Fruit fly (Drosophila melanogaster) whole organism, embryonic: ENCODE measurements around the gene Apoltp.

Experiments used
- ATbp ChIP-seq: fragments of 200-800 bp; sonication (Bioruptor generic); optimal IDR thresholded peaks from 2 replicates; lab custom pipeline; 2017; ENCODE audit warnings: missing biosample characterization, mild to moderate bottlenecking, missing genetic modification characterization, missing genetic modification reagents
- Atf6 ChIP-seq: fragments of 200-800 bp; sonication (Bioruptor generic); IDR thresholded peaks from 2 replicates; pipeline ENCODE4 v1.3.6; 2022; ENCODE audit warnings: missing biosample characterization, missing genetic modification characterization
- CG10267 ChIP-seq: fragments of 200-800 bp; sonication (Bioruptor generic); optimal IDR thresholded peaks from 2 replicates; lab custom pipeline; 2018; ENCODE audit warnings: missing biosample characterization, mild to moderate bottlenecking, missing genetic modification characterization, moderate library complexity
- CG10462 ChIP-seq: fragments of 200-800 bp; sonication (Bioruptor generic); optimal IDR thresholded peaks from 2 replicates; lab custom pipeline; 2016; ENCODE audit warnings: missing biosample characterization, missing genetic modification characterization
- CG11504 ChIP-seq: fragments of 200-800 bp; sonication (Bioruptor generic); optimal IDR thresholded peaks from 3 replicates; lab custom pipeline; 2019; ENCODE audit warnings: missing biosample characterization, mild to moderate bottlenecking, missing genetic modification characterization, moderate library complexity
- CG12299 ChIP-seq: fragments of 200-800 bp; sonication (Bioruptor generic); optimal IDR thresholded peaks from 2 replicates; lab custom pipeline; 2018; ENCODE audit warnings: missing biosample characterization, mild to moderate bottlenecking, missing genetic modification characterization
- CG13296 ChIP-seq: fragments of 200-800 bp; sonication (Bioruptor generic); optimal IDR thresholded peaks from 3 replicates; lab custom pipeline; 2018; ENCODE audit warnings: missing biosample characterization, mild to moderate bottlenecking, missing genetic modification characterization
- CG1603 ChIP-seq: fragments of 200-800 bp; sonication (Bioruptor generic); optimal IDR thresholded peaks from 2 replicates; lab custom pipeline; 2019; ENCODE audit warnings: missing biosample characterization, mild to moderate bottlenecking, missing genetic modification characterization, moderate library complexity
- CG17361 ChIP-seq: fragments of 200-800 bp; sonication (Bioruptor generic); IDR thresholded peaks from 3 replicates; pipeline ENCODE4 v1.3.6; 2022; ENCODE audit warnings: missing biosample characterization, missing genetic modification characterization
- CG17612 ChIP-seq: fragments of 200-800 bp; sonication (Bioruptor generic); IDR thresholded peaks from 2 replicates; pipeline ENCODE4 v1.3.6; 2022; ENCODE audit warnings: missing biosample characterization, missing genetic modification characterization
- CG17912 ChIP-seq: fragments of 200-800 bp; sonication (Bioruptor generic); optimal IDR thresholded peaks from 2 replicates; lab custom pipeline; 2018; ENCODE audit warnings: missing biosample characterization, mild to moderate bottlenecking, missing genetic modification characterization
- CG2129 ChIP-seq: fragments of 200-800 bp; sonication (Bioruptor generic); IDR thresholded peaks from 2 replicates; pipeline ENCODE4 v1.3.6; 2022; ENCODE audit warnings: missing biosample characterization, missing genetic modification characterization; ENCODE audit not compliant: partially characterized antibody
- CG2202 ChIP-seq: fragments of 200-800 bp; sonication (Bioruptor generic); optimal IDR thresholded peaks from 2 replicates; lab custom pipeline; 2018; ENCODE audit warnings: missing biosample characterization, mild to moderate bottlenecking, missing genetic modification characterization
- CG2678 ChIP-seq: fragments of 200-800 bp; sonication (Bioruptor generic); optimal IDR thresholded peaks from 3 replicates; lab custom pipeline; 2019; ENCODE audit warnings: missing biosample characterization, mild to moderate bottlenecking, missing genetic modification characterization, moderate library complexity
- CG2889 ChIP-seq: fragments of 200-800 bp; sonication (Bioruptor generic); IDR thresholded peaks from 3 replicates; pipeline ENCODE4 v1.3.6; 2022; ENCODE audit warnings: missing biosample characterization, missing genetic modification characterization
- CG32772 ChIP-seq: fragments of 200-800 bp; sonication (Bioruptor generic); IDR thresholded peaks from 2 replicates; pipeline ENCODE4 v1.3.6; 2022; ENCODE audit warnings: missing biosample characterization, missing genetic modification characterization
- CG4328 ChIP-seq: fragments of 200-800 bp; sonication (Bioruptor generic); optimal IDR thresholded peaks from 3 replicates; lab custom pipeline; 2017; ENCODE audit warnings: missing biosample characterization, missing genetic modification reagents, missing genetic modification characterization
- CG4404 ChIP-seq: fragments of 200-800 bp; sonication (Bioruptor generic); IDR thresholded peaks from 2 replicates; pipeline ENCODE4 v1.3.6; 2022; ENCODE audit warnings: missing biosample characterization, missing genetic modification characterization
- CG5245 ChIP-seq: fragments of 200-800 bp; sonication (Bioruptor generic); optimal IDR thresholded peaks from 3 replicates; lab custom pipeline; 2016; ENCODE audit warnings: missing biosample characterization, missing genetic modification characterization
- CG6689 ChIP-seq: fragments of 200-800 bp; sonication (Bioruptor generic); IDR thresholded peaks from 2 replicates; pipeline ENCODE4 v1.3.6; 2022; ENCODE audit warnings: missing biosample characterization, missing genetic modification characterization
- CG7839 ChIP-seq: fragments of 200-800 bp; sonication (Bioruptor generic); optimal IDR thresholded peaks from 3 replicates; lab custom pipeline; 2018; ENCODE audit warnings: missing biosample characterization, mild to moderate bottlenecking, missing genetic modification characterization, moderate library complexity
- CG8388 ChIP-seq: fragments of 200-800 bp; sonication (Bioruptor generic); optimal IDR thresholded peaks from 2 replicates; lab custom pipeline; 2019; ENCODE audit warnings: missing biosample characterization, mild to moderate bottlenecking, missing genetic modification characterization, moderate library complexity
- CG9727 ChIP-seq: fragments of 200-800 bp; sonication (Bioruptor generic); optimal IDR thresholded peaks from 3 replicates; lab custom pipeline; 2017; ENCODE audit warnings: missing biosample characterization, mild to moderate bottlenecking, missing genetic modification characterization
- Dbx ChIP-seq: fragments of 200-800 bp; sonication (Bioruptor generic); IDR thresholded peaks from 3 replicates; pipeline ENCODE4 v1.3.6; 2022; ENCODE audit warnings: missing biosample characterization, missing genetic modification characterization
- Deaf1 ChIP-seq: fragments of 200-800 bp; optimal IDR thresholded peaks from 3 replicates; lab custom pipeline; 2019; ENCODE audit warnings: missing biosample characterization, mild to moderate bottlenecking, missing genetic modification characterization, moderate library complexity
- E2f1 ChIP-seq: fragments of 200-800 bp; sonication (Bioruptor generic); IDR thresholded peaks from 2 replicates; pipeline ENCODE4 v1.3.6; 2022; ENCODE audit warnings: missing biosample characterization, missing genetic modification characterization
- H2.0 ChIP-seq: fragments of 200-800 bp; sonication (Bioruptor generic); IDR thresholded peaks from 2 replicates; pipeline ENCODE4 v1.3.6; 2022; ENCODE audit warnings: missing biosample characterization, missing genetic modification characterization
- HLHmδ ChIP-seq: fragments of 200-800 bp; sonication (Bioruptor generic); optimal IDR thresholded peaks from 2 replicates; lab custom pipeline; 2018; ENCODE audit warnings: missing biosample characterization, mild to moderate bottlenecking, missing genetic modification characterization, moderate library complexity
- MESR4 ChIP-seq: fragments of 200-800 bp; sonication (Bioruptor generic); optimal IDR thresholded peaks from 2 replicates; lab custom pipeline; 2018; ENCODE audit warnings: missing biosample characterization, mild to moderate bottlenecking, missing genetic modification characterization, moderate library complexity
- Myb ChIP-seq: fragments of 200-800 bp; sonication (Bioruptor generic); optimal IDR thresholded peaks from 2 replicates; lab custom pipeline; 2016; ENCODE audit warnings: missing biosample characterization, missing genetic modification characterization
- NC2β ChIP-seq: fragments of 200-800 bp; sonication (Bioruptor generic); optimal IDR thresholded peaks from 2 replicates; lab custom pipeline; 2016; ENCODE audit warnings: missing biosample characterization, missing genetic modification characterization
- Neu2 ChIP-seq: fragments of 200-800 bp; sonication (Bioruptor generic); optimal IDR thresholded peaks from 3 replicates; lab custom pipeline; 2016; ENCODE audit warnings: missing biosample characterization, missing genetic modification characterization, borderline replicate concordance
- Nf-YB ChIP-seq: fragments of 200-800 bp; sonication (Bioruptor generic); optimal IDR thresholded peaks from 3 replicates; lab custom pipeline; 2019; ENCODE audit warnings: missing biosample characterization, mild to moderate bottlenecking, missing genetic modification characterization, moderate library complexity
- Ssrp ChIP-seq: fragments of 200-800 bp; sonication (Bioruptor generic); optimal IDR thresholded peaks from 2 replicates; lab custom pipeline; 2018; ENCODE audit warnings: missing biosample characterization, mild to moderate bottlenecking, missing genetic modification characterization, moderate library complexity
- chinmo ChIP-seq: fragments of 200-800 bp; sonication (Bioruptor generic); IDR thresholded peaks from 4 replicates; pipeline ENCODE4 v1.3.6; 2022; ENCODE audit warnings: missing biosample characterization, missing genetic modification characterization; ENCODE audit not compliant: partially characterized antibody
- crol ChIP-seq: fragments of 200-800 bp; sonication (Bioruptor generic); IDR thresholded peaks from 2 replicates; pipeline ENCODE4 v1.3.6; 2022; ENCODE audit warnings: missing biosample characterization, missing genetic modification characterization
- ewg ChIP-seq: fragments of 200-800 bp; sonication (Bioruptor generic); optimal IDR thresholded peaks from 3 replicates; lab custom pipeline; 2017; ENCODE audit warnings: mild to moderate bottlenecking, missing biosample characterization, missing genetic modification reagents, missing genetic modification characterization
- nmo ChIP-seq: fragments of 200-800 bp; sonication (Bioruptor generic); optimal IDR thresholded peaks from 2 replicates; lab custom pipeline; 2018; ENCODE audit warnings: missing biosample characterization, mild to moderate bottlenecking, missing genetic modification characterization, moderate library complexity
- odd ChIP-seq: fragments of 200-800 bp; sonication (Bioruptor generic); optimal IDR thresholded peaks from 2 replicates; lab custom pipeline; 2017; ENCODE audit warnings: missing biosample characterization, mild to moderate bottlenecking, missing genetic modification characterization
- pan ChIP-seq, 4 experiments: fragments of >200 bp in 3 of 4; fragments of 200-800 bp in 1 of 4; sonication (Bioruptor generic) in 1 of 4; optimal IDR thresholded peaks in 3 of 4; IDR thresholded peaks in 1 of 4; 2 replicates each; pipeline versions ENCODE4 v1.3.6 to Lab custom; 2017 to 2022; ENCODE audit warnings: missing biosample characterization in 2 of 4, missing genetic modification characterization in 2 of 4, mixed read lengths in 1 of 4
- ro ChIP-seq: fragments of 200-800 bp; sonication (Bioruptor generic); IDR thresholded peaks from 2 replicates; pipeline ENCODE4 v1.3.6; 2022; ENCODE audit warnings: missing biosample characterization, missing genetic modification characterization
- row ChIP-seq: fragments of 200-800 bp; sonication (Bioruptor generic); IDR thresholded peaks from 3 replicates; pipeline ENCODE4 v1.3.6; 2022; ENCODE audit warnings: missing biosample characterization, missing genetic modification characterization
- sens ChIP-seq: fragments of 200-800 bp; sonication (Bioruptor generic); peaks from one replicate; lab custom pipeline; 2016; ENCODE audit warnings: missing biosample characterization, missing genetic modification characterization
- slbo ChIP-seq: fragments of 200-800 bp; sonication (Bioruptor generic); IDR thresholded peaks from 2 replicates; pipeline ENCODE4 v1.3.6; 2022; ENCODE audit warnings: missing biosample characterization, missing genetic modification characterization
- ssp ChIP-seq: fragments of 200-800 bp; sonication (Bioruptor generic); IDR thresholded peaks from 2 replicates; pipeline ENCODE4 v1.3.6; 2022; ENCODE audit warnings: missing biosample characterization, missing genetic modification characterization
- tap ChIP-seq: fragments of 200-800 bp; optimal IDR thresholded peaks from 3 replicates; lab custom pipeline; 2019; ENCODE audit warnings: missing biosample characterization, mild to moderate bottlenecking, missing genetic modification characterization, moderate library complexity
- ttk ChIP-seq: fragments of 200-800 bp; sonication (Bioruptor generic); IDR thresholded peaks from 2 replicates; pipeline ENCODE4 v2.1.2; 2022; ENCODE audit warnings: missing biosample characterization, missing genetic modification characterization
- wek ChIP-seq: fragments of 200-800 bp; sonication (Bioruptor generic); optimal IDR thresholded peaks from 3 replicates; lab custom pipeline; 2018; ENCODE audit warnings: missing biosample characterization, mild to moderate bottlenecking, missing genetic modification characterization, moderate library complexity
- zen2 ChIP-seq: fragments of 200-800 bp; sonication (Bioruptor generic); IDR thresholded peaks from 3 replicates; pipeline ENCODE4 v1.3.6; 2022; ENCODE audit warnings: missing biosample characterization, missing genetic modification characterization; ENCODE audit not compliant: partially characterized antibody

Apoltp gene

DNA sequence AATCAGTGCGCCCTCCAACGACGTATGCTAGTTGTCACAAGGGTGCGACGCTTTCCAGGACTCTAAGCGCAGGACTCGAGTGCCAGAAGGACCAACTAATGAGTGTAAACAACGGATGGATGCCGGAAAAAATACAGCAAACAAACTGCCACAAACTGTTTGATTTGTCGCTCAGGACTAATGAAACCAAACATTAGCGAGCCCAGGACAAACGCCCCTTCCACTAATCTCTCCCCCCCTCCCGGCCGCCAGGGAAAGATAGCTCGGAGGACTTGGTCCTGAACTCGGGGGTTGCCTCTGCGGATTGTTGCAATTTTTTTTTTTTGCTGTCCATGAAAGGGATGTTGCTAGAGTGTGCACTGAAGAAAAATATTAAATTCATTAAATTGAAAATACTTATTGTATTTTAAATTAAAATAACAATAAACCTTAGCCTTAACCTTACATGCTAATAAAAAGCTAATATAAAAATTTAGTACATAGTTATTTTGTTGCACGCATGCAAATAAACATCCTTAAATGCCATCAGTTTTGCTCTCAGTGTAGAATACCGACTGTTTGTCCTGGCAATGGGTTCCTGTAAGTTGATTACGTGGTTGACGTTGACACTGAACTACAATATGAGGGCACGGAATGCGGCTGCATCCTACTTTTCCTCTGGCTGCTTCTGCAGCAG lies 39.2 kb upstream of the Apoltp start (continued):
- TF ChIP-seq slbo (0 out of 2 replicates have a peak, but pooled peaks have one; percentile 13), CG2678 (peak; percentile 53), Atf6 (GFP tag; lab: Robert Waterston, UW) (no peak), CG11504 (tag; lab: Kevin White, UChicago) (peak; percentile 67), CG7839 (tag; lab: Kevin White, UChicago) (peak; percentile 61), ATbp (GFP tag; lab: Kevin White, UChicago) (peak; percentile 38), CG4328 (GFP tag; lab: Kevin White, UChicago) (no peak), CG13296 (GFP tag; lab: Kevin White, UChicago) (no peak), NC2β (GFP tag; lab: Kevin White, UChicago) (no peak), CG6689 (peak; percentile 74), zen2 (no peak), CG2129 (GFP tag; lab: Robert Waterston, UW) (no peak), CG8388 (GFP tag; lab: Kevin White, UChicago) (peak; percentile 62), wek (GFP tag; lab: Kevin White, UChicago) (no peak), ro (GFP tag; lab: Robert Waterston, UW) (no peak), CG1603 (peak; percentile 11), CG5245 (peak; percentile 10), Nf-YB (peak; percentile 6), CG4404 (GFP tag; lab: Robert Waterston, UW) (peak; percentile 73), Dbx (no peak), CG9727 (peak; percentile 77), odd (GFP tag; lab: Kevin White, UChicago) (no peak), MESR4 (GFP tag; lab: Kevin White, UChicago) (no peak), E2f1 (0 out of 2 replicates have a peak, but pooled peaks have one; percentile 21), ewg (GFP tag; lab: Kevin White, UChicago) (peak; percentile 16), CG10462 (GFP tag; lab: Kevin White, UChicago) (no peak), chinmo (GFP tag; lab: Robert Waterston, UW) (no peak), row (GFP tag; lab: Robert Waterston, UW) (peak; percentile 75), CG12299 (tag; lab: Kevin White, UChicago) (no peak), CG10267 (tag; lab: Kevin White, UChicago) (peak; percentile 77), Myb (GFP tag; lab: Kevin White, UChicago) (no peak), Deaf1 (tag; lab: Kevin White, UChicago) (no peak), CG2889 (GFP tag; lab: Robert Waterston, UW) (no peak), CG17912 (no peak), ttk (GFP tag; lab: Robert Waterston, UW) (no peak), H2.0 (GFP tag; lab: Robert Waterston, UW) (0 out of 2 replicates have a peak, but pooled peaks have one; percentile 14), CG32772 (GFP tag; lab: Robert Waterston, UW) (peak; percentile 42; the same call in 1 of the 2 replicates), pan (optimal IDR thresholded peaks at IDR 0.05; lab: Kevin White, UChicago) (no peak), pan (GFP tag; optimal IDR thresholded peaks at IDR 0.05 in 1 of 2, IDR thresholded peaks at IDR 0.05 in 1 of 2) (peak in 1 of 2 experiments; percentile 55), sens (peak; percentile 86), Neu2 (no peak), tap (peak; percentile 31), CG17361 (GFP tag; lab: Robert Waterston, UW) (peak; percentile 68), Ssrp (tag; lab: Kevin White, UChicago) (peak; percentile 56), nmo (peak; percentile 62), CG2202 (tag; lab: Kevin White, UChicago) (peak; percentile 46), HLHmδ (no peak), ssp (GFP tag; lab: Robert Waterston, UW) (peak; percentile 33; the same call in 1 of the 2 replicates), CG17612 (GFP tag; lab: Robert Waterston, UW) (no peak), crol (GFP tag; lab: Robert Waterston, UW) (peak; percentile 83)
